Fruit fly (Drosophila melanogaster): Measurements from ENCODE around the gene nAChRbeta3.
A peak's percentile ranks its signal among the peaks of the same experiment; 100 is the strongest.

nAChRbeta3 gene

DNA sequence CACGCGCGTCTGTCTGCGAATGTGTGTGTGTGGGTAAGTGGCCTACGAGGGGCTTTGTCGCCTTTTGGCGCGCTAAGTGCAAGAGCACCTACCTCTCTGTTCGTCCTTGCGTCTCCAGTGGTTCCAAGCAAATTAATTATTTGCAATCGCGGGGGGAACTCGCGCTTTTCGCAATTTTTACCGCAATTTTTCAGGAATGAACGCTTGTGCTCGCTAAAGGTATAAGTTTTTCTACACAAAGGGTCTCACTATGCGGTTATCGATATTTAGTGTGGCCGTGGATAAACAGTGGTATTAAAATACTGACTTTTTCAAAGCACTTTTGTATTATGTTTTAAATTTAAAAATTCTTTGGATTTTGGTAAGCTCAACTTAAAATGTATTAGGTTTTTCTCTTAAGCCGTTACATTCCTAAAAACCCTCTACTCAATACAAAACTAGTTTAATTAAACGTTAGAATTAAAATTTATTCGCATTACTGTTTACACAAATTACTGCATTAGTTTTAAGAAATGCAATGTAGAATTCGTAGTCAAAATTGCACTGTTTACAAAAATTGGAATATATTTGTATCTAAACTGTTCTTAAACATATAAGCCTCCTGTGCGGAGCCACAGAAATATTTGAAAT lies 2.5 kb upstream of the nAChRbeta3 start, which contains the start of gene lwr:
Gene lwr, minus strand, starts transcription at position 243 of the 630 bp plus-strand sequence.
- TF ChIP-seq Hr96 (GFP tag; optimal IDR thresholded peaks at IDR 0.05) = no peak
- peak; percentile 33 for TF ChIP-seq bab1 (GFP tag; optimal IDR thresholded peaks at IDR 0.05)
- TF ChIP-seq Mnt (GFP tag; optimal IDR thresholded peaks at IDR 0.05) = peak; percentile 34
- peak; percentile 22 for TF ChIP-seq Crg-1 (GFP tag; optimal IDR thresholded peaks at IDR 0.05)
- TF ChIP-seq pad (GFP tag; optimal IDR thresholded peaks at IDR 0.05) = peak; percentile 31
- TF ChIP-seq CG7101 (tag; optimal IDR thresholded peaks at IDR 0.05) = no peak

DNA sequence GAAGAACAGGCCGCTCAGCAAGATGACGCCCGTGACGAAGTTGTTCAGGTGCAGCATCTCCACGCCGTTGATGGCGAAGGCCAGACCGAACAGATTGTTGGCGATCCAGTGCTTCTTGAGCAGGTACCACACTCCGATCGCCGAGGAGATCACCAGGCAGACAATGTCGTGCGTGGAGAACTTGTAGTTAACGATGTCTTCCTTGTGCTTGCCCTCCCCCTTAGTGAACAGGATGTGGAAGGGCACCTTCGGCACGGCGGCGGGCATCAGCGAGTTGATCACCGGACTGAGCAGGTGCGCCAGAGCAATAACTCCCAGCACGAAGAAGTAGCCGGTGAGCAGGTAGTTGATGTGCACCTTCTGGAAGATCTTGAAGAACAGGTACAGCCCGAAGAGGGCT lies 1.1 kb upstream of the nAChRbeta3 start:
- TF ChIP-seq Crg-1 (GFP tag; optimal IDR thresholded peaks at IDR 0.05) (no peak), CG33017 (tag; optimal IDR thresholded peaks at IDR 0.05) (no peak), toe (GFP tag; optimal IDR thresholded peaks at IDR 0.05) (no peak), kay (GFP tag; ENCODE audit: borderline replicate concordance) (no peak), CG1620 (GFP tag; optimal IDR thresholded peaks at IDR 0.05) (no peak), CG7101 (tag; optimal IDR thresholded peaks at IDR 0.05) (no peak), cic (GFP tag; optimal IDR thresholded peaks at IDR 0.05) (no peak)

DNA sequence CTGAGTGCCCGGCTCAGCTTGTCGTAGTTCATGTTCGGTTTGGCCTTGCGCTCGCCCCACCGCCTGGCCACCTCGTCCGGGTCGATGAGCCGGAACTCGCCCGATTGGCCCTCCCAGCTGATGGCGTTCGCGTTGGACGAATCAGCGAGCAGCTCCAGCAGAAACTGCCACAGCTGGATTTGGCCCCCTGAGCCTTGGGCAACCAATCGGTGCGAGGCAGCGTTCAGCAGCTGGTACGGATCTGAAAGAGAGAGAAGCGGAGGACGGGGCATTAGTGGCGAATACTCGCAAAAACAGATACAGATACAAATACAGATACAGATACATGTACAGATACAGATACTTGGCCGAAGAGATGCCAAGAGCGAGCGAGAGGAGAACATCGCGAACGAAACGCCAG lies 3.0 kb downstream of the nAChRbeta3 start:
- TF ChIP-seq toe (GFP tag; optimal IDR thresholded peaks at IDR 0.05) (no peak), CG14711 (tag; optimal IDR thresholded peaks at IDR 0.05) (no peak), tj (GFP tag; optimal IDR thresholded peaks at IDR 0.05) (no peak), Crg-1 (GFP tag; optimal IDR thresholded peaks at IDR 0.05) (no peak), kay (GFP tag; ENCODE audit: borderline replicate concordance) (no peak), CG5204 (GFP tag; optimal IDR thresholded peaks at IDR 0.05) (no peak), cic (GFP tag; optimal IDR thresholded peaks at IDR 0.05) (no peak), ovo (GFP tag; optimal IDR thresholded peaks at IDR 0.05) (no peak), CG7101 (tag; optimal IDR thresholded peaks at IDR 0.05) (no peak), Mnt (GFP tag; optimal IDR thresholded peaks at IDR 0.05) (no peak), Hr96 (GFP tag; optimal IDR thresholded peaks at IDR 0.05) (no peak), CG7045 (GFP tag; optimal IDR thresholded peaks at IDR 0.05) (no peak), bab1 (GFP tag; optimal IDR thresholded peaks at IDR 0.05) (no peak), CG33017 (tag; optimal IDR thresholded peaks at IDR 0.05) (no peak), pad (GFP tag; optimal IDR thresholded peaks at IDR 0.05) (no peak), cnc (optimal IDR thresholded peaks at IDR 0.05) (no peak)

DNA sequence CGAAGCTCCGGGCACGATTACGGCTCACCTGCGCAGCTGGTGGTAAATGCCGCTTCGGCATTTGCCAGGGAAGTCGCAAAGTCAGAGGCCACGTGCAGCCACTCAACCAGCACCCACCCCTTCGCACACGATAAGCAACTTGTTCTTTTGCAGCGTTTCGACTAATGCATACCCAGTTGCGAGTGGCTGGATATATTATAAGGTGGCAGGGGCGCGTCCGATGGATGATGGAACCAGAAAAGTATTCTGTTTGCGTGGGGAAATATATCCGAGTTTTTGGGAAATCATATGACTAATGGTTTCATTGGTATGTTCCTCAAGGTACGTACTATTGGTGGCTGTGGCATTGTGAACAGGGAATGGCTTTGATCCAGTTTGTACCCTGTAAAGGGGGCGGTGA lies 4.7 kb downstream of the nAChRbeta3 start:
- TF ChIP-seq CG12768 (GFP tag; optimal IDR thresholded peaks at IDR 0.05) (no peak), CG33017 (tag; optimal IDR thresholded peaks at IDR 0.05) (no peak), Hr96 (GFP tag; optimal IDR thresholded peaks at IDR 0.05) (no peak), kay (GFP tag; ENCODE audit: borderline replicate concordance) (no peak), cnc (optimal IDR thresholded peaks at IDR 0.05) (no peak), CG5204 (GFP tag; optimal IDR thresholded peaks at IDR 0.05) (no peak), toe (GFP tag; optimal IDR thresholded peaks at IDR 0.05) (no peak), pad (GFP tag; optimal IDR thresholded peaks at IDR 0.05) (no peak), Clk (GFP tag; optimal IDR thresholded peaks at IDR 0.05) (no peak), Crg-1 (GFP tag; optimal IDR thresholded peaks at IDR 0.05) (no peak), CG14711 (tag; optimal IDR thresholded peaks at IDR 0.05) (no peak), tj (GFP tag; optimal IDR thresholded peaks at IDR 0.05) (no peak), CG7045 (GFP tag; optimal IDR thresholded peaks at IDR 0.05) (no peak), CG11617 (GFP tag; optimal IDR thresholded peaks at IDR 0.05) (no peak), CG1620 (GFP tag; optimal IDR thresholded peaks at IDR 0.05) (no peak)

DNA sequence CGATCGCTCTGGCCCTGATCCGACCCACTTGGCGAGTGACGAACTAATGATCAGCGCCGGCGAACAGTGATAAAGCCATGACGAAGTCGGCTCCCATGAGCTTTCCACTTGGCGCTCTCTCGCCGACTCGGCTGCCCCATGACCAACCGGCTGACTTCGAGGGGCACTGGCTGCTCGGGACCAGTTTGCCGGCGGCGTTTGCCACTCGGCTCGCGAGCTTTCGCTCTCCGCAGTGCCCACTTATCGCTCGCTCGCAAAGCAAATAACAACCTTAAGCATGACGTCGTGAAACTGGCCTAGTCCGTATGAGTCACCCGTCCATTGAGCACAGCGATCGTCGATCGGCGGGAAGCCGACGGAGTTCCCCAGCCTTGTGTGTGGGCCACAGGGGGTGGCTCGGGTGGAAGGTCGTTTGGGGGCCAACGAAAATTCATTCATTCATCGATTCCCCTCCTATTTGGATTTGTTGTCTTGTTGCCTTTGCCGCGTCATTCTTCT lies 7.6 kb downstream of the nAChRbeta3 start, which contains the start of gene Ets21C:
Gene Ets21C, minus strand, starts transcription at position 492 of the 498 bp plus-strand sequence.
- TF ChIP-seq Mnt (GFP tag; optimal IDR thresholded peaks at IDR 0.05) (peak; percentile 55), CG5204 (GFP tag; optimal IDR thresholded peaks at IDR 0.05) (no peak), Crg-1 (GFP tag; optimal IDR thresholded peaks at IDR 0.05) (no peak), CG7045 (GFP tag; optimal IDR thresholded peaks at IDR 0.05) (peak; percentile 5), CG11617 (GFP tag; optimal IDR thresholded peaks at IDR 0.05) (peak; percentile 56), CG7101 (tag; optimal IDR thresholded peaks at IDR 0.05) (peak; percentile 24), kay (GFP tag; ENCODE audit: borderline replicate concordance) (peak; percentile 98), cnc (optimal IDR thresholded peaks at IDR 0.05) (no peak), CG33017 (tag; optimal IDR thresholded peaks at IDR 0.05) (peak; percentile 12), tj (GFP tag; optimal IDR thresholded peaks at IDR 0.05) (peak; percentile 19), Clk (GFP tag; optimal IDR thresholded peaks at IDR 0.05) (no peak), CG12768 (GFP tag; optimal IDR thresholded peaks at IDR 0.05) (peak; percentile 72), pad (GFP tag; optimal IDR thresholded peaks at IDR 0.05) (peak; percentile 89), cic (GFP tag; optimal IDR thresholded peaks at IDR 0.05) (peak; percentile 96)

DNA sequence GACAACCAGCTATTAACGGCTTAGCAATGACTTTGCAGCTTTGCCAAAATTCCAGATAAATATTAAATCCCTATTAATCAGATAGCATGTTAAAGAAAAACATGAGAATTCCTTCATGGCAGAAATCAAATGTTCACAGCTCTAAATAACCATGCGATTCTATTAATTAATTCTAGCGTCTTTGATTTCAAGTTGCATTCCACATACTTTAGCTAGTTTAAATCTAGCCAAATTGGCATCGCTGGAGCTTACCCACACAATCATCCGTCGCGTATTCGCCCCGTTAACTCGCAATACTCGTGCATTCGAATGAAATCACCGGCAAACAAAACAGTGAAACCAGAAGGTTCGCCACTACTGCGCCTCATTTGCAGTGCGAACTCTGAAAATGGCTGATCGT lies 14.4 kb downstream of the nAChRbeta3 start, which contains the start of gene Tspo:
Gene Tspo, plus strand, starts transcription at position 302 of the 400 bp plus-strand sequence.
- TF ChIP-seq toe (GFP tag; optimal IDR thresholded peaks at IDR 0.05) = no peak
- TF ChIP-seq CG7045 (GFP tag; optimal IDR thresholded peaks at IDR 0.05) = peak; percentile 2
- TF ChIP-seq Crg-1 (GFP tag; optimal IDR thresholded peaks at IDR 0.05) = no peak
- peak; percentile 14 for TF ChIP-seq bab1 (GFP tag; optimal IDR thresholded peaks at IDR 0.05)
- peak; percentile 46 for TF ChIP-seq Hr96 (GFP tag; optimal IDR thresholded peaks at IDR 0.05)
- TF ChIP-seq tj (GFP tag; optimal IDR thresholded peaks at IDR 0.05) = peak; percentile 2
- peak; percentile 24 for TF ChIP-seq ovo (GFP tag; optimal IDR thresholded peaks at IDR 0.05)
- TF ChIP-seq CG5204 (GFP tag; optimal IDR thresholded peaks at IDR 0.05) = no peak
- peak; percentile 12 for TF ChIP-seq cic (GFP tag; optimal IDR thresholded peaks at IDR 0.05)
- peak in 1 of 2 experiments; percentile 94 for TF ChIP-seq cnc (optimal IDR thresholded peaks at IDR 0.05)
- peak; percentile 43 for TF ChIP-seq Mnt (GFP tag; optimal IDR thresholded peaks at IDR 0.05)
- no peak for TF ChIP-seq Clk (GFP tag; optimal IDR thresholded peaks at IDR 0.05)

Measured in whole organism, adult.